Worm (Caenorhabditis elegans) whole organism, mixed stage, embryonic: ENCODE measurements around the gene vha-20.

Experiments
- bed-3 ChIP-seq: fragments of 200-800 bp; sonication (Bioruptor generic); optimal IDR thresholded peaks from 3 replicates; lab custom pipeline; 2018; ENCODE audit warnings: mild to moderate bottlenecking, missing genetic modification characterization, moderate library complexity, missing compliant biosample characterization
- blmp-1 ChIP-seq: fragments of 150-350 bp; optimal IDR thresholded peaks from 2 replicates; lab custom pipeline; 2014; ENCODE audit warnings: missing biosample characterization, missing genetic modification characterization
- ceh-43 ChIP-seq: fragments of 200-800 bp; sonication (Bioruptor generic); optimal IDR thresholded peaks from 2 replicates; lab custom pipeline; 2018; ENCODE audit warnings: mild to moderate bottlenecking, missing genetic modification characterization, moderate library complexity, missing compliant biosample characterization
- lin-13 ChIP-seq: fragments of 150-350 bp; optimal IDR thresholded peaks from 2 replicates; lab custom pipeline; 2014; ENCODE audit warnings: missing biosample characterization, missing genetic modification characterization
- snpc-4 ChIP-seq: fragments of 150-350 bp; optimal IDR thresholded peaks from 2 replicates; lab custom pipeline; 2014; ENCODE audit warnings: missing biosample characterization, missing genetic modification characterization
- unc-39 ChIP-seq: fragments of 150-350 bp; optimal IDR thresholded peaks from 2 replicates; lab custom pipeline; 2014; ENCODE audit warnings: missing biosample characterization, missing genetic modification characterization

DNA sequence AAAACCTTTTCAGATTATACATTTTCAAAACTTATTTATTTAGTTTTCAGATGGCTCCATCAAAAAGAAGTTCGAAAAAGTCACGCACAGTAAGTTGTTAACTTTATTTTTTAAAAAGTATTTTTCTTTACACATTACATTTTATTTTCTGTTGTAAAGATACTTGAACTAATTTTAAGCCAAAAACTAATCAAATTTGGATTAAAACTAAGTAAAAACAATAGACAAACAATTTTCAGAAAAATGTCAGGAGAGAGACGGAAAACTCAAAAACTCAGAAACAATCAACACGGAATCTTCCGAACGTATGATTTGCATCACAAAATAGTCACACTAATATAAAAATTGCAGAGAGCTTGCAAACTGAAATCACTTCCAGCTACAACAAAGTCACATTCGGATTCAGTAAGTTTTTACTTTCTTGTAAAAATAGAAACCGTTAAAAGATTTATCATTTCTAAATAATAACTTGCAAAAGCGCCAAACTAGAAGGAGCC lies 22.4 kb downstream of the vha-20 start, which contains the start of gene ceh-89:
- no peak for TF ChIP-seq unc-39 (tag; lab: Kevin White, UChicago)
- no peak for TF ChIP-seq bed-3 (GFP tag; lab: Kevin White, UChicago)
- no peak for TF ChIP-seq blmp-1
- TF ChIP-seq snpc-4 (tag; lab: Kevin White, UChicago): no peak
- no peak for TF ChIP-seq ceh-43
- TF ChIP-seq lin-13: no peak
